Worm (Caenorhabditis elegans) whole organism, young adult: ENCODE results near the gene pah-1.

Source experiments
- F49E8.2 ChIP-seq: sonication (generic microtip); optimal IDR thresholded peaks from 3 replicates; lab custom pipeline; 2017; ENCODE audit warnings: missing genetic modification characterization, mild to moderate bottlenecking, missing compliant biosample characterization, antibody characterized with exemption, moderate library complexity; ENCODE audit not compliant: insufficient read depth
- T07F8.4 ChIP-seq: sonication (generic microtip); optimal IDR thresholded peaks from 2 replicates; lab custom pipeline; 2016; ENCODE audit warnings: mild to moderate bottlenecking, missing genetic modification characterization, moderate library complexity, missing compliant biosample characterization
- Y53G8AR.9 ChIP-seq: fragments of 200-800 bp; sonication (Bioruptor generic); conservative IDR thresholded peaks from 2 replicates; pipeline ENCODE4 v1.3.6; 2022; ENCODE audit warnings: missing genetic modification reagents, missing genetic modification characterization, missing compliant biosample characterization
- akir-1 ChIP-seq: fragments of 200-800 bp; sonication (Bioruptor generic); optimal IDR thresholded peaks from 2 replicates; lab custom pipeline; 2018; ENCODE audit warnings: mild to moderate bottlenecking, missing genetic modification characterization, moderate library complexity, missing compliant biosample characterization
- ama-1 ChIP-seq, 3 experiments: fragments of 150-350 bp in 1 of 3; sonication (generic microtip) in 2 of 3; optimal IDR thresholded peaks; 2 replicates each; lab custom pipeline; 2014 to 2018; ENCODE audit warnings: missing biosample characterization in 2 of 3, missing genetic modification characterization in 2 of 3, missing genetic modification reagents in 2 of 3
- lin-54 ChIP-seq: fragments of 200-800 bp; sonication (Bioruptor generic); optimal IDR thresholded peaks from 2 replicates; lab custom pipeline; 2018; ENCODE audit warnings: mild to moderate bottlenecking, missing genetic modification characterization, missing compliant biosample characterization
- mel-28 ChIP-seq: sonication (generic microtip); optimal IDR thresholded peaks from 2 replicates; lab custom pipeline; 2016; ENCODE audit warnings: borderline replicate concordance, mild to moderate bottlenecking, missing genetic modification characterization, missing compliant biosample characterization
- nfyb-1 ChIP-seq: fragments of 200-800 bp; sonication (Bioruptor generic); IDR thresholded peaks from 2 replicates; pipeline ENCODE4 v1.3.6; 2022; ENCODE audit warnings: missing genetic modification reagents, missing genetic modification characterization, missing compliant biosample characterization
- pha-4 ChIP-seq: fragments of 150-350 bp; sonication (generic microtip); optimal IDR thresholded peaks from 2 replicates; lab custom pipeline; 2014; ENCODE audit warnings: missing biosample characterization, missing genetic modification reagents, missing genetic modification characterization
- snpc-3.4 ChIP-seq: sonication (generic microtip); optimal IDR thresholded peaks from 2 replicates; lab custom pipeline; 2017; ENCODE audit warnings: missing genetic modification characterization, mild to moderate bottlenecking, missing compliant biosample characterization, antibody characterized with exemption, moderate library complexity, missing genotype, missing genetic modification reagents
- ztf-28 ChIP-seq: fragments of 200-800 bp; sonication (Bioruptor generic); IDR thresholded peaks from 2 replicates; pipeline ENCODE4 v1.3.6; 2022; ENCODE audit warnings: missing genetic modification reagents, missing genetic modification characterization, missing compliant biosample characterization

ce11 chrII:8732339-8733100 is 34.3 kb downstream of the pah-1 start, which contains the start of gene rol-6:
- TF ChIP-seq ztf-28 (GFP tag; lab: Robert Waterston, UW) = no peak
- TF ChIP-seq mel-28 (tag; lab: Kevin White, UChicago) = no peak
- TF ChIP-seq ama-1 (optimal IDR thresholded peaks at IDR 0.05; lab: Kevin White, UChicago) = no peak
- TF ChIP-seq ama-1 (GFP tag; optimal IDR thresholded peaks at IDR 0.05; lab: Kevin White, UChicago) = no peak
- no peak for TF ChIP-seq snpc-3.4 (tag; lab: Kevin White, UChicago)
- TF ChIP-seq F49E8.2 (tag; lab: Kevin White, UChicago) = no peak
- no peak for TF ChIP-seq akir-1 (GFP tag; lab: Kevin White, UChicago)
- TF ChIP-seq Y53G8AR.9 (GFP tag; lab: Robert Waterston, UW) = no peak
- no peak for TF ChIP-seq lin-54 (GFP tag; lab: Kevin White, UChicago)
- no peak for TF ChIP-seq pha-4 (tag; lab: Kevin White, UChicago)
- TF ChIP-seq nfyb-1 (GFP tag; lab: Robert Waterston, UW) = no peak
- no peak for TF ChIP-seq T07F8.4 (tag; lab: Kevin White, UChicago)
